Worm (Caenorhabditis elegans) whole organism, L2 larva: ENCODE measurements around the gene ZK54.3.

ENCODE experiments used
- aly-2 ChIP-seq: fragments of 150-350 bp; optimal IDR thresholded peaks from 2 replicates; lab custom pipeline; 2014; ENCODE audit warnings: missing biosample characterization, missing genetic modification characterization
- ceh-82 ChIP-seq: fragments of 150-350 bp; optimal IDR thresholded peaks from 2 replicates; lab custom pipeline; 2014; ENCODE audit warnings: missing biosample characterization, missing genetic modification characterization
- lin-11 ChIP-seq: fragments of 150-350 bp; sonication (generic microtip); optimal IDR thresholded peaks from 2 replicates; lab custom pipeline; 2014; ENCODE audit warnings: missing biosample characterization, missing genetic modification characterization, inconsistent platforms, mixed read lengths
- lin-39 ChIP-seq: fragments of 150-350 bp; optimal IDR thresholded peaks from 2 replicates; lab custom pipeline; 2014; ENCODE audit warnings: missing biosample characterization, missing genetic modification reagents, missing genetic modification characterization
- nhr-11 ChIP-seq: fragments of 150-350 bp; optimal IDR thresholded peaks from 2 replicates; lab custom pipeline; 2014; ENCODE audit warnings: missing biosample characterization, missing genetic modification characterization
- nhr-12 ChIP-seq: fragments of 150-350 bp; optimal IDR thresholded peaks from 2 replicates; lab custom pipeline; 2014; ENCODE audit warnings: missing biosample characterization, missing genetic modification characterization
- nhr-23 ChIP-seq: fragments of 150-350 bp; optimal IDR thresholded peaks from 2 replicates; lab custom pipeline; 2014; ENCODE audit warnings: missing biosample characterization, missing genetic modification reagents, missing genetic modification characterization
- nhr-237 ChIP-seq: fragments of 150-350 bp; optimal IDR thresholded peaks from 2 replicates; lab custom pipeline; 2014; ENCODE audit warnings: missing biosample characterization, missing genetic modification characterization
- nhr-25 ChIP-seq: fragments of 150-350 bp; sonication (generic microtip); optimal IDR thresholded peaks from 3 replicates; lab custom pipeline; 2014; ENCODE audit warnings: missing biosample characterization, missing genetic modification characterization
- nhr-6 ChIP-seq: fragments of 150-350 bp; optimal IDR thresholded peaks from 2 replicates; lab custom pipeline; 2014; ENCODE audit warnings: missing biosample characterization, missing genetic modification characterization
- nhr-77 ChIP-seq: fragments of 150-350 bp; optimal IDR thresholded peaks from 2 replicates; lab custom pipeline; 2014; ENCODE audit warnings: missing biosample characterization, missing genetic modification characterization
- unc-39 ChIP-seq: fragments of 150-350 bp; optimal IDR thresholded peaks from 2 replicates; lab custom pipeline; 2014; ENCODE audit warnings: missing biosample characterization, missing genetic modification characterization
- zag-1 ChIP-seq: fragments of 150-350 bp; optimal IDR thresholded peaks from 2 replicates; lab custom pipeline; 2014; ENCODE audit warnings: missing biosample characterization, missing genetic modification characterization
- ztf-11 ChIP-seq: sonication (generic microtip); optimal IDR thresholded peaks from 2 replicates; lab custom pipeline; 2017; ENCODE audit warnings: missing biosample characterization, missing genetic modification characterization

DNA sequence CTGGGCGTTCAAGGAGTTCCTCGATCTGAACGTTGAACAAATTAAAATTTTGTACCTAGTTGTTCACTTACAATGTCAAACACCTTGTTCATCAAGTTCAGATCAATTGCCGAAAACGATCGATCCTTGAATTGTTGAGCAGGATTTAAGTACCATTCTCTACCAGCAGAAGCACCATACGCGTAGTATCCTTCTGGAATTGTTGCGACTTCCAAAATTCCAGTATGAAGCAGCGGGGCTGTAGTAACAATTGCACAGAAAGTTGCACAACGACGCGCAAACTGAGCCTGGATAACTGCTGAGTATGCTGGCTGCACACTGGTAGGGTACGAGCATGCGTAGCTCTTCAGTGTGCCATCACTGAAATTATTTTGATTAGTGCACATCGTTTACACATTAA is 1.7 kb upstream of the ZK54.3 start:
- TF ChIP-seq nhr-23 (tag; lab: Kevin White, UChicago) = no peak
- TF ChIP-seq nhr-11 (tag; lab: Kevin White, UChicago) = no peak
- TF ChIP-seq lin-39 (tag; lab: Kevin White, UChicago) = no peak
- TF ChIP-seq lin-11 (tag; lab: Kevin White, UChicago) = no peak
- no peak for TF ChIP-seq nhr-25 (tag; lab: Kevin White, UChicago)
- no peak for TF ChIP-seq ztf-11 (tag; lab: Kevin White, UChicago)
- no peak for TF ChIP-seq nhr-12 (tag; lab: Kevin White, UChicago)
- no peak for TF ChIP-seq nhr-77
- no peak for TF ChIP-seq zag-1 (tag; lab: Kevin White, UChicago)
- TF ChIP-seq unc-39 (tag; lab: Kevin White, UChicago) = no peak
- TF ChIP-seq nhr-6 (tag; lab: Kevin White, UChicago) = no peak
- TF ChIP-seq ceh-82 (tag; lab: Kevin White, UChicago) = no peak
- no peak for TF ChIP-seq aly-2
- no peak for TF ChIP-seq nhr-237 (tag; lab: Kevin White, UChicago)
